Fruit fly (Drosophila melanogaster): Measurements from ENCODE around the gene Hsp60A.
A peak's percentile ranks its signal among the peaks of the same experiment; 100 is the strongest.
"Not testable (repeated sequence)": the region's sequence is repeated elsewhere in the genome, so short reads cannot be mapped to it uniquely, and the experiment has no call there.

Hsp60A gene

dm6 chrX:11092201-11092600 lies 16.1 kb upstream of the Hsp60A start, which contains the start of gene CG2061 (continued):
- TF ChIP-seq amos (GFP tag; IDR thresholded peaks at IDR 0.05; ENCODE audit: partially characterized antibody) = peak; percentile 63; the same call in 1 of the 2 replicates
- TF ChIP-seq CG7839 (tag; optimal IDR thresholded peaks at IDR 0.05) = no peak
- no peak for TF ChIP-seq Dek (tag; optimal IDR thresholded peaks at IDR 0.05)
- TF ChIP-seq Dll (GFP tag; IDR thresholded peaks at IDR 0.05; ENCODE audit: partially characterized antibody) = peak; percentile 81
- TF ChIP-seq bbx (GFP tag; IDR thresholded peaks at IDR 0.05; ENCODE audit: partially characterized antibody) = peak; percentile 68
- TF ChIP-seq br (optimal IDR thresholded peaks at IDR 0.05) = no peak
- TF ChIP-seq CG6791 (GFP tag; IDR thresholded peaks at IDR 0.05; ENCODE audit: partially characterized antibody) = peak; percentile 58; the same call in 2 of the 3 replicates
- TF ChIP-seq exex (tag; optimal IDR thresholded peaks at IDR 0.05) = peak; percentile 13
- TF ChIP-seq CG12104 (GFP tag; optimal IDR thresholded peaks at IDR 0.05) = no peak
- peak; percentile 68; the same call in 2 of the 3 replicates for TF ChIP-seq zen2 (GFP tag; IDR thresholded peaks at IDR 0.05; ENCODE audit: partially characterized antibody)
- no peak for TF ChIP-seq stc (GFP tag; IDR thresholded peaks at IDR 0.05)
- peak; percentile 65 for TF ChIP-seq hb (GFP tag; IDR thresholded peaks at IDR 0.05; ENCODE audit: partially characterized antibody)
- TF ChIP-seq Dp (GFP tag; optimal IDR thresholded peaks at IDR 0.05) = peak; percentile 38
- peak; percentile 57 for TF ChIP-seq E2f2 (GFP tag; IDR thresholded peaks at IDR 0.05)
- peak; percentile 18 for TF ChIP-seq pzg (GFP tag; optimal IDR thresholded peaks at IDR 0.05)
- peak; percentile 80 for TF ChIP-seq Scr (GFP tag; IDR thresholded peaks at IDR 0.05; ENCODE audit: partially characterized antibody)
- peak; percentile 81 for TF ChIP-seq CG13287 (GFP tag; IDR thresholded peaks at IDR 0.05; ENCODE audit: partially characterized antibody)

dm6 chrX:11095276-11095675 lies 13.0 kb upstream of the Hsp60A start:
- peak; percentile 18 for TF ChIP-seq mirr (GFP tag; optimal IDR thresholded peaks at IDR 0.05)
- peak; percentile 48 for TF ChIP-seq cwo (GFP tag; optimal IDR thresholded peaks at IDR 0.05)
- TF ChIP-seq sug (tag; optimal IDR thresholded peaks at IDR 0.05) = peak; percentile 51
- TF ChIP-seq exex (tag; optimal IDR thresholded peaks at IDR 0.05) = peak; percentile 79
- no peak for TF ChIP-seq CG12219 (GFP tag; optimal IDR thresholded peaks at IDR 0.05)
- TF ChIP-seq grn (GFP tag; optimal IDR thresholded peaks at IDR 0.05) = peak; percentile 30
- TF ChIP-seq CG18619 (GFP tag; optimal IDR thresholded peaks at IDR 0.05) = no peak
- peak; percentile 81 for TF ChIP-seq CG34376 (GFP tag; optimal IDR thresholded peaks at IDR 0.05)

DNA sequence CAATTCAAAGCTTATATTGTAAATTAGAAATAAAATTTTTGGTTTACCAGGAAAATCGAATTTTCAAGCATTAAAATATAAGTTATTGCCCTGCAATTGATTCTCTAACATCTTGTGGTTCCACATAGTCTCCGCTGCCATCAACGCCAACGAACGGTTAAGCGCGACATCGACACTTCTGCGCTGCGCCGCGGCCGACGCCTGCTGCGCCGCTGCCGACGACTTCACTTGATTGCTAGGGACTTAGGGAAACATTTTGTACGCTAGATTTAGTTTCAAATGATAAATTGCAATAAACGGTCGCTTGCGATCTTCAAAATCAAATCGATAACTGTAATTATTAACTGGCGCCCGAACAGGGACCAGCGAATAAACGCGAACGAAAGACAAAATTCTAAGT lies 12.3 kb upstream of the Hsp60A start, which contains the start of gene CG42249:
CG42249 (plus strand) TSS at position 301 of the 400 bp plus-strand sequence.
- TF ChIP-seq bigmax (GFP tag; optimal IDR thresholded peaks at IDR 0.05); CG5180 (GFP tag; optimal IDR thresholded peaks at IDR 0.05); Adf1 (GFP tag; IDR thresholded peaks at IDR 0.05): not testable (repeated sequence)

DNA sequence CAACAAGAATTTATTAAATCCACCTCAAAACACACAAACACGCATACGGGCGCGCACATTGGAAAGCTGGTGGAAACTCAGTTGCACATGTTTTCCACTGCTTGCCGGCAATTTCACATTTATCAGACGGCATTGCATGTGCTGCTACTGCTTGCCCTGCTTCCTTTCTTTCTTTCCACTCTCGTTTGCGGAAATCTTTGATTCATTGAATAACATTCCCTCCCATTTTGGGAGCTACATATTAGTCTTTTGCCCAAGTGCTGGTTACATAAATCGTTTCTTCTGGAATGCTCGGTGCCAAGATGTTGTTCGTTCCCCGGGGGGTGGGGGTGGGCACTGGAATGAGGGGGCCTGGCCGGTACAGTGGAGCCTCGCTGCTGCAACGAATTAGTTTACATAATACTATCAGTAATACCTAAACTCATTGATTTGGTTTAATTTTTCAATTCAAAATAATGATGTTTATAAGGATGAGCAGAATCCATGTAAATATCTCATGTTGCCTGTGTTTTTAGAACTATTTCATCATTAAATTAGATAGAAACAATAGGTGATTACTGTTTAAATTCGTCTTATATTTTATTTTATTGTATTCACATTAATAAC lies 666 bp downstream of the Hsp60A start:
- TF ChIP-seq Sry-β (GFP tag; optimal IDR thresholded peaks at IDR 0.05) (no peak), wdn (GFP tag; IDR thresholded peaks at IDR 0.05) (no peak), CG1832 (GFP tag; optimal IDR thresholded peaks at IDR 0.05) (no peak), Lpt (GFP tag; optimal IDR thresholded peaks at IDR 0.05) (no peak), aop (GFP tag; IDR thresholded peaks at IDR 0.05) (no peak), Gug (GFP tag; IDR thresholded peaks at IDR 0.05) (peak; percentile 12; the same call in 1 of the 4 replicates), lab (GFP tag; optimal IDR thresholded peaks at IDR 0.05) (no peak), phol (tag; optimal IDR thresholded peaks at IDR 0.05) (peak; percentile 12), Hmx (GFP tag; optimal IDR thresholded peaks at IDR 0.05) (no peak), amos (GFP tag; IDR thresholded peaks at IDR 0.05; ENCODE audit: partially characterized antibody) (no peak), Hr51 (GFP tag; optimal IDR thresholded peaks at IDR 0.05) (no peak), CG5953 (GFP tag; IDR thresholded peaks at IDR 0.05) (no peak), crol (GFP tag; IDR thresholded peaks at IDR 0.05) (0 out of 2 replicates have a peak, but pooled peaks have one; percentile 16), ap (GFP tag; IDR thresholded peaks at IDR 0.05) (no peak), CG33213 (GFP tag; optimal IDR thresholded peaks at IDR 0.05) (no peak), ac (GFP tag; optimal IDR thresholded peaks at IDR 0.05) (no peak), CTCF (GFP tag; optimal IDR thresholded peaks at IDR 0.05) (no peak), h (optimal IDR thresholded peaks at IDR 0.05) (no peak), Usf (GFP tag; optimal IDR thresholded peaks at IDR 0.05) (no peak), sr (GFP tag; IDR thresholded peaks at IDR 0.05) (no peak)
